Worm (Caenorhabditis elegans) whole organism, L2 larva: ENCODE measurements around the gene F53F4.4.

Source experiments
- ama-1 ChIP-seq: fragments of 150-350 bp; optimal IDR thresholded peaks from 2 replicates; lab custom pipeline; 2018; ENCODE audit warnings: inconsistent platforms
- elt-3 ChIP-seq: sonication (generic microtip); optimal IDR thresholded peaks from 2 replicates; lab custom pipeline; 2017; ENCODE audit warnings: missing biosample characterization, missing genetic modification characterization
- fos-1 ChIP-seq: fragments of 150-350 bp; optimal IDR thresholded peaks from 2 replicates; lab custom pipeline; 2014; ENCODE audit warnings: missing biosample characterization, missing genetic modification characterization
- lin-13 ChIP-seq: fragments of 150-350 bp; optimal IDR thresholded peaks from 2 replicates; lab custom pipeline; 2014; ENCODE audit warnings: missing biosample characterization, missing genetic modification reagents, missing genetic modification characterization
- lin-39 ChIP-seq: fragments of 150-350 bp; optimal IDR thresholded peaks from 2 replicates; lab custom pipeline; 2014; ENCODE audit warnings: missing biosample characterization, missing genetic modification reagents, missing genetic modification characterization
- lsy-2 ChIP-seq, 2 experiments: fragments of 150-350 bp in 1 of 2; sonication (generic microtip) in 1 of 2; optimal IDR thresholded peaks; 2 replicates each; lab custom pipeline; 2014 to 2017; ENCODE audit warnings: missing biosample characterization in 2 of 2, missing genetic modification characterization in 2 of 2
- mab-5 ChIP-seq: fragments of 150-350 bp; optimal IDR thresholded peaks from 2 replicates; lab custom pipeline; 2014; ENCODE audit warnings: missing biosample characterization, missing genetic modification characterization
- mbf-1 ChIP-seq: sonication (generic microtip); optimal IDR thresholded peaks from 2 replicates; lab custom pipeline; 2017; ENCODE audit warnings: missing biosample characterization, missing genetic modification characterization
- mdl-1 ChIP-seq, 2 experiments: fragments of 150-350 bp in 1 of 2; sonication (generic microtip) in 1 of 2; optimal IDR thresholded peaks; 2 replicates each; lab custom pipeline; 2017; ENCODE audit warnings: missing biosample characterization in 2 of 2, missing genetic modification characterization in 2 of 2
- nhr-12 ChIP-seq: fragments of 150-350 bp; optimal IDR thresholded peaks from 2 replicates; lab custom pipeline; 2014; ENCODE audit warnings: missing biosample characterization, missing genetic modification characterization
- nhr-25 ChIP-seq: fragments of 150-350 bp; sonication (generic microtip); optimal IDR thresholded peaks from 3 replicates; lab custom pipeline; 2014; ENCODE audit warnings: missing biosample characterization, missing genetic modification characterization
- nhr-77 ChIP-seq: fragments of 150-350 bp; optimal IDR thresholded peaks from 2 replicates; lab custom pipeline; 2014; ENCODE audit warnings: missing biosample characterization, missing genetic modification characterization
- snpc-4 ChIP-seq: fragments of 150-350 bp; optimal IDR thresholded peaks from 2 replicates; lab custom pipeline; 2014; ENCODE audit warnings: missing biosample characterization, missing genetic modification characterization
- ztf-11 ChIP-seq: sonication (generic microtip); optimal IDR thresholded peaks from 2 replicates; lab custom pipeline; 2017; ENCODE audit warnings: missing biosample characterization, missing genetic modification characterization

- TF ChIP-seq fos-1 (tag; lab: Kevin White, UChicago) (peak; percentile 79), snpc-4 (tag; lab: Kevin White, UChicago) (no peak), nhr-12 (no peak), mdl-1 (tag; optimal IDR thresholded peaks at IDR 0.05; lab: Kevin White, UChicago) (no peak), elt-3 (tag; lab: Kevin White, UChicago) (no peak), nhr-25 (tag; lab: Kevin White, UChicago) (no peak), lsy-2 (tag; optimal IDR thresholded peaks at IDR 0.05; lab: Kevin White, UChicago) (no peak), ama-1 (no peak), mab-5 (tag; lab: Kevin White, UChicago) (no peak), ztf-11 (tag; lab: Kevin White, UChicago) (no peak), mbf-1 (tag; lab: Kevin White, UChicago) (no peak), lin-39 (tag; lab: Kevin White, UChicago) (no peak), lin-13 (no peak), nhr-77 (tag; lab: Kevin White, UChicago) (no peak)
Measured at ce11 chrV:13638040-13638439, 44.9 kb downstream of the F53F4.4 start.
